Fruit fly (Drosophila melanogaster): ENCODE measurements around the gene Doc3.

DNA sequence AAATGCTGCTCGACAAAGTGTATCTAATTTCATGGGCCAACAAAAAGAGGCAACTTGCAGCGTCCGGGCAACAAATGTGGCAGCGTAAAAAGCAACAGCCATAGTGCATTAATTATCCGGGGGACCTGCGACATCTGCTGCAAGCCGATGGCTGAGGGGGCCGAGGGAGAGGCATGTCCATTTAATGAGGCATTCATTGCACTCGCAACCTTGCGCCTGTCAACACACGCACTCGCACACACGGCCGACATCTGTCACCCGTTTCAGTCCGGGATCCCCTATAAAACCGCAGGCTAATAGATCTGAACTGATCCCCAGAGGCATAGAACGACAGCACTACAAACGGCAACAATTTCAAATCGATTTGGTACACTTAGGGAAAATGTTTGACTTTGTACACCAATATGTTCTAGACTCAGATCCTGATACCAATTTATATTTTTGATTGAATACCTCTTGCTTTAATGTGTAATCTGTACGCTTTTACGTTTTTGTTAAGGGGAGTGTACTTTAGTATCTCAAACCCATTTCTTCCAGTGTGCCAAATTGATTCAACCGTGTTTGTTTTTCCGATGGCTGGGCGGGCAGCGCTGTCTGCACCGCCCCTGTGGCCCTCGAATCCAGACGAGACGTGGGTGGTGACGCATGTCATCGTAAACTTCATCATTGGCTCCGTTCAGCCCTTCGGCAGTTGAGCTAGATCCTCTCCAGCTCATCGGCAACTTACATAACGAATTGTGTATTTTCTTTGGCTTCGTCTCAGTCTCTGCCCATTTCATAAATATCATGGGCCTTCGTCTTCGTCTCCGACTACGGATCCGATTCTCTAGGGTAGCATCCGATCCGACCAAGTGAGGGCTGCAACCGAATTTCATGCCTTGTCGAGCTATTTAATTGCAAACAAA is 6.7 kb downstream of the Doc3 start:
- TF ChIP-seq ash1 (GFP tag; optimal IDR thresholded peaks at IDR 0.05) (no peak), pzg (GFP tag; optimal IDR thresholded peaks at IDR 0.05) (no peak), TFAM (GFP tag; optimal IDR thresholded peaks at IDR 0.05) (no peak)

Measured in whole organism, embryonic.